Worm (Caenorhabditis elegans): ENCODE measurements around the gene C03B1.3.

- TF ChIP-seq snpc-1.1 (tag; optimal IDR thresholded peaks at IDR 0.05; ENCODE audit: insufficient read depth) = no peak
- no peak for TF ChIP-seq ceh-100 (GFP tag; IDR thresholded peaks at IDR 0.05)
Measured at ce11 chrX:6360658-6361057, 5.2 kb upstream of the C03B1.3 start, which contains the start of gene C03B1.14.
